Fruit fly (Drosophila melanogaster) whole organism, embryonic: ENCODE data around the gene wit.
A peak's percentile ranks its signal among the peaks of the same experiment; 100 is the strongest.

Experiments used
- Antp ChIP-seq: fragments of 200-800 bp; sonication (Bioruptor generic); optimal IDR thresholded peaks from 3 replicates; lab custom pipeline; 2016; ENCODE audit warnings: missing biosample characterization, missing genetic modification characterization
- Atf-2 ChIP-seq: fragments of 200-800 bp; sonication (Bioruptor generic); optimal IDR thresholded peaks from 2 replicates; lab custom pipeline; 2016; ENCODE audit warnings: missing biosample characterization, missing genetic modification characterization
- CG10959 ChIP-seq: fragments of 200-800 bp; sonication (Bioruptor generic); IDR thresholded peaks from 2 replicates; pipeline ENCODE4 v1.3.6; 2022; ENCODE audit warnings: missing biosample characterization, missing genetic modification characterization
- CG11093 ChIP-seq: fragments of 200-800 bp; sonication (Bioruptor generic); IDR thresholded peaks from 3 replicates; pipeline ENCODE4 v1.3.6; 2022; ENCODE audit warnings: missing biosample characterization, missing genetic modification characterization
- CG12942 ChIP-seq: fragments of 200-800 bp; sonication (Bioruptor generic); optimal IDR thresholded peaks from 3 replicates; lab custom pipeline; 2016; ENCODE audit warnings: missing biosample characterization, missing genetic modification characterization
- CG13424 ChIP-seq: fragments of 200-800 bp; sonication (Bioruptor generic); optimal IDR thresholded peaks from 2 replicates; lab custom pipeline; 2019; ENCODE audit warnings: missing biosample characterization, mild to moderate bottlenecking, missing genetic modification characterization, moderate library complexity
- CG16813 ChIP-seq: fragments of 200-800 bp; sonication (Bioruptor generic); IDR thresholded peaks from 3 replicates; pipeline ENCODE4 v1.3.6; 2022; ENCODE audit warnings: missing biosample characterization, missing genetic modification characterization; ENCODE audit not compliant: partially characterized antibody
- CG17385 ChIP-seq: fragments of 200-800 bp; sonication (Bioruptor generic); optimal IDR thresholded peaks from 3 replicates; lab custom pipeline; 2018; ENCODE audit warnings: missing biosample characterization, mild to moderate bottlenecking, missing genetic modification characterization
- CG18619 ChIP-seq: fragments of 200-800 bp; sonication (Bioruptor generic); optimal IDR thresholded peaks from 3 replicates; lab custom pipeline; 2017; ENCODE audit warnings: missing biosample characterization, mild to moderate bottlenecking, missing genetic modification characterization
- CG2120 ChIP-seq: fragments of 200-800 bp; sonication (Bioruptor generic); optimal IDR thresholded peaks from 3 replicates; lab custom pipeline; 2016; ENCODE audit warnings: missing biosample characterization, missing genetic modification characterization
- CG30403 ChIP-seq: fragments of 200-800 bp; sonication (Bioruptor generic); optimal IDR thresholded peaks from 3 replicates; lab custom pipeline; 2016; ENCODE audit warnings: missing biosample characterization, missing genetic modification characterization
- CG32767 ChIP-seq: fragments of 200-800 bp; sonication (Bioruptor generic); IDR thresholded peaks from 2 replicates; pipeline ENCODE4 v1.3.6; 2022; ENCODE audit warnings: missing biosample characterization, missing genetic modification characterization
- CG33213 ChIP-seq: fragments of 200-800 bp; sonication (Bioruptor generic); optimal IDR thresholded peaks from 3 replicates; lab custom pipeline; 2016; ENCODE audit warnings: missing biosample characterization, missing genetic modification characterization
- CG43689 ChIP-seq: fragments of 200-800 bp; sonication (Bioruptor generic); IDR thresholded peaks from 2 replicates; pipeline ENCODE4 v1.3.6; 2022; ENCODE audit warnings: missing biosample characterization, missing genetic modification characterization
- CG6683 ChIP-seq: fragments of 200-800 bp; sonication (Bioruptor generic); optimal IDR thresholded peaks from 2 replicates; lab custom pipeline; 2017; ENCODE audit warnings: missing biosample characterization, mild to moderate bottlenecking, missing genetic modification characterization, missing genetic modification reagents
- CG8089 ChIP-seq: fragments of 200-800 bp; sonication (Bioruptor generic); optimal IDR thresholded peaks from 3 replicates; lab custom pipeline; 2016; ENCODE audit warnings: missing biosample characterization, missing genetic modification characterization
- CG8359 ChIP-seq: fragments of 200-800 bp; sonication (Bioruptor generic); optimal IDR thresholded peaks from 2 replicates; lab custom pipeline; 2017; ENCODE audit warnings: missing biosample characterization, mild to moderate bottlenecking, missing genetic modification characterization, borderline replicate concordance
- Camta ChIP-seq: fragments of 200-800 bp; sonication (Bioruptor generic); optimal IDR thresholded peaks from 2 replicates; lab custom pipeline; 2016; ENCODE audit warnings: missing biosample characterization, missing genetic modification characterization
- CrebB ChIP-seq: fragments of 200-800 bp; sonication (Bioruptor generic); optimal IDR thresholded peaks from 3 replicates; lab custom pipeline; 2018; ENCODE audit warnings: missing biosample characterization, mild to moderate bottlenecking, missing genetic modification characterization
- Dad ChIP-seq: fragments of 200-800 bp; sonication (Bioruptor generic); optimal IDR thresholded peaks from 3 replicates; lab custom pipeline; 2016; ENCODE audit warnings: missing biosample characterization, missing genetic modification characterization
- Deaf1 ChIP-seq: fragments of 200-800 bp; optimal IDR thresholded peaks from 3 replicates; lab custom pipeline; 2019; ENCODE audit warnings: missing biosample characterization, mild to moderate bottlenecking, missing genetic modification characterization, moderate library complexity
- ERR ChIP-seq: fragments of 200-800 bp; sonication (Bioruptor generic); optimal IDR thresholded peaks from 2 replicates; lab custom pipeline; 2016; ENCODE audit warnings: missing biosample characterization, missing genetic modification characterization
- GATAe ChIP-seq: fragments of 200-800 bp; sonication (Bioruptor generic); conservative IDR thresholded peaks from 2 replicates; pipeline ENCODE4 v1.3.6; 2022; ENCODE audit warnings: missing biosample characterization, missing genetic modification characterization
- HLH4C ChIP-seq: fragments of 200-800 bp; sonication (Bioruptor generic); IDR thresholded peaks from 3 replicates; pipeline ENCODE4 v1.3.6; 2022; ENCODE audit warnings: missing biosample characterization, missing genetic modification characterization; ENCODE audit not compliant: partially characterized antibody
- Hey ChIP-seq: fragments of 200-800 bp; sonication (Bioruptor generic); optimal IDR thresholded peaks from 3 replicates; lab custom pipeline; 2018; ENCODE audit warnings: missing biosample characterization, mild to moderate bottlenecking, missing genetic modification characterization
- MBD-R2 ChIP-seq: fragments of 200-800 bp; sonication (Bioruptor generic); IDR thresholded peaks from 2 replicates; pipeline ENCODE4 v1.3.6; 2022; ENCODE audit warnings: missing biosample characterization, missing genetic modification characterization
- MTF-1 ChIP-seq: fragments of 200-800 bp; sonication (Bioruptor generic); optimal IDR thresholded peaks from 2 replicates; lab custom pipeline; 2018; ENCODE audit warnings: missing biosample characterization, mild to moderate bottlenecking, missing genetic modification characterization, borderline replicate concordance
- Pdp1 ChIP-seq, 2 experiments: fragments of 200-800 bp; sonication (Bioruptor generic); optimal IDR thresholded peaks; 3 replicates each; lab custom pipeline; 2016; ENCODE audit warnings: missing biosample characterization in 2 of 2, missing genetic modification characterization in 2 of 2, mild to moderate bottlenecking in 1 of 2, moderate library complexity in 1 of 2
- Sox102F ChIP-seq: fragments of 200-800 bp; sonication (Bioruptor generic); optimal IDR thresholded peaks from 2 replicates; lab custom pipeline; 2018; ENCODE audit warnings: missing biosample characterization, mild to moderate bottlenecking, missing genetic modification characterization, moderate library complexity
- Spps ChIP-seq: fragments of 200-800 bp; sonication (Bioruptor generic); optimal IDR thresholded peaks from 2 replicates; lab custom pipeline; 2018; ENCODE audit warnings: missing biosample characterization, mild to moderate bottlenecking, missing genetic modification characterization
- Ssrp ChIP-seq: fragments of 200-800 bp; sonication (Bioruptor generic); optimal IDR thresholded peaks from 2 replicates; lab custom pipeline; 2018; ENCODE audit warnings: missing biosample characterization, mild to moderate bottlenecking, missing genetic modification characterization, moderate library complexity
- Tbp ChIP-seq: fragments of >200 bp; optimal IDR thresholded peaks from 2 replicates; lab custom pipeline; 2018; ENCODE audit warnings: missing biosample characterization, missing genetic modification characterization
- YL-1 ChIP-seq: fragments of 200-800 bp; sonication (Bioruptor generic); optimal IDR thresholded peaks from 3 replicates; lab custom pipeline; 2017; ENCODE audit warnings: missing biosample characterization, mild to moderate bottlenecking, missing genetic modification characterization
- ab ChIP-seq: fragments of 200-800 bp; sonication (Bioruptor generic); optimal IDR thresholded peaks from 2 replicates; lab custom pipeline; 2016; ENCODE audit warnings: missing biosample characterization, missing genetic modification characterization
- bigmax ChIP-seq: fragments of 200-800 bp; sonication (Bioruptor generic); optimal IDR thresholded peaks from 2 replicates; lab custom pipeline; 2018; ENCODE audit warnings: missing biosample characterization, mild to moderate bottlenecking, missing genetic modification characterization
- ci ChIP-seq: fragments of 200-800 bp; sonication (Bioruptor generic); IDR thresholded peaks from 3 replicates; pipeline ENCODE4 v1.3.6; 2022; ENCODE audit warnings: missing biosample characterization, missing genetic modification characterization
- crp ChIP-seq, 2 experiments: fragments of 200-800 bp; sonication (Bioruptor generic); optimal IDR thresholded peaks; 2 replicates in 1 of 2; 3 replicates in 1 of 2; lab custom pipeline; 2017; ENCODE audit warnings: missing biosample characterization in 2 of 2, missing genetic modification characterization in 2 of 2, mild to moderate bottlenecking in 1 of 2, moderate library complexity in 1 of 2
- danr ChIP-seq: fragments of 200-800 bp; sonication (Bioruptor generic); IDR thresholded peaks from 2 replicates; pipeline ENCODE4 v1.3.6; 2022; ENCODE audit warnings: missing biosample characterization, missing genetic modification characterization
- fu2 ChIP-seq: fragments of 200-800 bp; sonication (Bioruptor generic); optimal IDR thresholded peaks from 2 replicates; lab custom pipeline; 2016; ENCODE audit warnings: missing biosample characterization, missing genetic modification characterization
- gcm ChIP-seq: fragments of 200-800 bp; sonication (Bioruptor generic); optimal IDR thresholded peaks from 2 replicates; lab custom pipeline; 2019; ENCODE audit warnings: missing biosample characterization, mild to moderate bottlenecking, missing genetic modification characterization, moderate library complexity
- gfzf ChIP-seq: fragments of 200-800 bp; sonication (Bioruptor generic); optimal IDR thresholded peaks from 2 replicates; lab custom pipeline; 2016; ENCODE audit warnings: missing biosample characterization, mild to moderate bottlenecking, missing genetic modification characterization, moderate library complexity
- grau ChIP-seq: fragments of 200-800 bp; optimal IDR thresholded peaks from 3 replicates; lab custom pipeline; 2019; ENCODE audit warnings: missing biosample characterization, mild to moderate bottlenecking, missing genetic modification characterization, moderate library complexity
- grn ChIP-seq: fragments of 200-800 bp; sonication (Bioruptor generic); optimal IDR thresholded peaks from 3 replicates; lab custom pipeline; 2017; ENCODE audit warnings: missing biosample characterization, missing genetic modification characterization
- h ChIP-seq: fragments of >200 bp; optimal IDR thresholded peaks from 2 replicates; lab custom pipeline; 2017
- ham ChIP-seq: fragments of 200-800 bp; sonication (Bioruptor generic); IDR thresholded peaks from 2 replicates; pipeline ENCODE4 v1.3.6; 2022; ENCODE audit warnings: missing biosample characterization, missing genetic modification characterization
- hb ChIP-seq: fragments of 200-800 bp; sonication (Bioruptor generic); IDR thresholded peaks from 3 replicates; pipeline ENCODE4 v1.3.6; 2022; ENCODE audit warnings: missing biosample characterization, missing genetic modification characterization; ENCODE audit not compliant: partially characterized antibody
- jigr1 ChIP-seq: fragments of 200-800 bp; sonication (Bioruptor generic); IDR thresholded peaks from 3 replicates; pipeline ENCODE4 v1.3.6; 2022; ENCODE audit warnings: missing biosample characterization, missing genetic modification characterization
- pho ChIP-seq: fragments of 200-800 bp; sonication (Bioruptor generic); optimal IDR thresholded peaks from 2 replicates; lab custom pipeline; 2016; ENCODE audit warnings: missing biosample characterization, missing genetic modification characterization
- sqz ChIP-seq: fragments of 200-800 bp; sonication (Bioruptor generic); optimal IDR thresholded peaks from 3 replicates; lab custom pipeline; 2018; ENCODE audit warnings: missing biosample characterization, mild to moderate bottlenecking, missing genetic modification characterization
- vvl ChIP-seq: fragments of 200-800 bp; sonication (Bioruptor generic); IDR thresholded peaks from 2 replicates; pipeline ENCODE4 v1.3.6; 2022; ENCODE audit warnings: missing biosample characterization, missing genetic modification characterization

wit gene

DNA sequence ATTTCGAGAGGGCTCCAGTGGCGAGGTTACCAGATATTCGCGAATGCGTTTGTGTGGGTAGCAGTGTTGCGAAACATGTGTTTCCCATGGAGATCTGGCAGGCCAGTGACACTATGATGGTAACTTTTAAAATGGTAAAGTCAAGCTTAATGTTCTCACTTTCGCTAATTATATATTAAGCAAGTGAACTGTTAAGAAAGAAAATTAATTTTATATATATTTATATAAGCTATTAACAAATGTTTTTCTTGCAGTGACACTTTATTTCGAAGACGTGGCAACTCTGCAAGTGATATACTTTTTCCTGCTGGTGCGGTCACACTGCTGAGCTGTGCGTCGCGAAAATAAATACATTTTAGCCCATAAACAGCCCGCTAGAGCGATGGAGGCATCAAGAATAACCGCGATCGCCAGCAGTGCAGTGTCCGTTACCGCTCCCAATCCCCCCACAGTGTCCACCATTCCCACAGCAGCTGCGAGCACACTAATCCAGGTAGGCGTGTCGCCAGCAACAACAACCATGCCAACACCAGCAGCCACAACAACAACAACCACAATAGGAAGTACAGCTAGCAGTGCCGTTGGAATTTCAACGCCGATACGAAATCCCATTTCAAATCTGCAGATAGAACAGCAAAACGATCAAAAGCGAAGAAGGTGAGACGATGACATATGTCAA is 31.1 kb downstream of the wit start, which contains the start of the genes CG11593 and Rcd5 (continued):
- no peak for TF ChIP-seq bigmax (GFP tag; lab: Kevin White, UChicago)
- no peak for TF ChIP-seq Atf-2
- peak; percentile 36 to 50 for TF ChIP-seq Pdp1 (GFP tag; optimal IDR thresholded peaks at IDR 0.05; lab: Kevin White, UChicago)
- peak; percentile 86 for TF ChIP-seq MBD-R2 (GFP tag; lab: Robert Waterston, UW)
- TF ChIP-seq danr = peak; percentile 83
- no peak for TF ChIP-seq ab
- TF ChIP-seq CG11093 = peak; percentile 78; the same call in 2 of the 3 replicates
- peak; percentile 45; the same call in 1 of the 3 replicates for TF ChIP-seq HLH4C (GFP tag; lab: Robert Waterston, UW)
- TF ChIP-seq Ssrp = peak; percentile 62
- peak; percentile 71 for TF ChIP-seq grau (tag; lab: Kevin White, UChicago)
- TF ChIP-seq Hey (tag; lab: Kevin White, UChicago) = no peak
- TF ChIP-seq CG8359 (GFP tag; lab: Kevin White, UChicago) = no peak
- TF ChIP-seq gfzf (GFP tag; lab: Kevin White, UChicago) = peak; percentile 53
- no peak for TF ChIP-seq CG43689 (GFP tag; lab: Robert Waterston, UW)
- TF ChIP-seq CG30403 (GFP tag; lab: Kevin White, UChicago) = peak; percentile 76
- TF ChIP-seq CG6683 = no peak
- TF ChIP-seq CG2120 (GFP tag; lab: Kevin White, UChicago) = no peak
- peak; percentile 69 for TF ChIP-seq CG13424 (tag; lab: Kevin White, UChicago)
- TF ChIP-seq Deaf1 (tag; lab: Kevin White, UChicago) = no peak
- peak; percentile 48 for TF ChIP-seq CG17385
- peak; percentile 79; the same call in 2 of the 3 replicates for TF ChIP-seq ci
- TF ChIP-seq h (lab: Kevin White, UChicago) = no peak
- TF ChIP-seq MTF-1 (GFP tag; lab: Kevin White, UChicago) = no peak
- no peak for TF ChIP-seq grn (GFP tag; lab: Kevin White, UChicago)
- TF ChIP-seq Antp (GFP tag; lab: Kevin White, UChicago) = peak; percentile 38
- TF ChIP-seq ham (GFP tag; lab: Robert Waterston, UW) = peak; percentile 59
- TF ChIP-seq fu2 (GFP tag; lab: Kevin White, UChicago) = no peak
- TF ChIP-seq CG10959 (GFP tag; lab: Robert Waterston, UW) = no peak
- TF ChIP-seq Sox102F (GFP tag; lab: Kevin White, UChicago) = peak; percentile 65
- TF ChIP-seq GATAe (GFP tag; lab: Robert Waterston, UW) = peak; percentile 70
- peak; percentile 75 for TF ChIP-seq CG12942 (GFP tag; lab: Kevin White, UChicago)
- TF ChIP-seq vvl = peak; percentile 83
- no peak for TF ChIP-seq Camta (GFP tag; lab: Kevin White, UChicago)
- TF ChIP-seq Spps (tag; lab: Kevin White, UChicago) = peak; percentile 41
- no peak for TF ChIP-seq hb
- peak in 1 of 2 experiments; percentile 66 for TF ChIP-seq crp (GFP tag; optimal IDR thresholded peaks at IDR 0.05; lab: Kevin White, UChicago)
- no peak for TF ChIP-seq CG33213 (GFP tag; lab: Kevin White, UChicago)
- peak; percentile 64 for TF ChIP-seq CG18619
- peak; percentile 63; the same call in 1 of the 3 replicates for TF ChIP-seq jigr1
- no peak for TF ChIP-seq gcm (GFP tag; lab: Kevin White, UChicago)
- no peak for TF ChIP-seq Tbp
- no peak for TF ChIP-seq CrebB
- peak; percentile 80 for TF ChIP-seq CG32767 (GFP tag; lab: Robert Waterston, UW)
- TF ChIP-seq CG16813 = peak; percentile 49; the same call in 2 of the 3 replicates
- TF ChIP-seq ERR (GFP tag; lab: Kevin White, UChicago) = no peak
- TF ChIP-seq pho (GFP tag; lab: Kevin White, UChicago) = peak; percentile 25
- no peak for TF ChIP-seq sqz
- TF ChIP-seq YL-1 (GFP tag; lab: Kevin White, UChicago) = peak; percentile 92
- no peak for TF ChIP-seq CG8089 (GFP tag; lab: Kevin White, UChicago)
- TF ChIP-seq Dad (GFP tag; lab: Kevin White, UChicago) = no peak
